Worm (Caenorhabditis elegans) whole organism, L4 larva: ENCODE measurements around the gene phlp-2.

ENCODE experiments used
- ceh-82 ChIP-seq: sonication (generic microtip); optimal IDR thresholded peaks from 2 replicates; lab custom pipeline; 2017; ENCODE audit warnings: missing biosample characterization, missing genetic modification characterization
- daf-8 ChIP-seq: fragments of 200-800 bp; sonication (Bioruptor generic); IDR thresholded peaks from 2 replicates; pipeline ENCODE4 v1.3.6; 2022; ENCODE audit warnings: missing genetic modification characterization, missing compliant biosample characterization
- duxl-1 ChIP-seq: sonication (generic microtip); optimal IDR thresholded peaks from 2 replicates; lab custom pipeline; 2016; ENCODE audit warnings: mild to moderate bottlenecking, missing genetic modification characterization, moderate library complexity, missing compliant biosample characterization; ENCODE audit not compliant: poor library complexity
- fkh-10 ChIP-seq: fragments of 150-350 bp; optimal IDR thresholded peaks from 2 replicates; lab custom pipeline; 2014; ENCODE audit warnings: missing biosample characterization, missing genetic modification reagents, missing genetic modification characterization
- mep-1 ChIP-seq: fragments of 150-350 bp; sonication (generic microtip); optimal IDR thresholded peaks from 3 replicates; lab custom pipeline; 2014; ENCODE audit warnings: missing biosample characterization, missing genetic modification characterization
- nhr-10 ChIP-seq: fragments of 150-350 bp; optimal IDR thresholded peaks from 2 replicates; lab custom pipeline; 2014; ENCODE audit warnings: missing biosample characterization, missing genetic modification characterization
- nhr-6 ChIP-seq: fragments of 150-350 bp; optimal IDR thresholded peaks from 2 replicates; lab custom pipeline; 2014; ENCODE audit warnings: missing biosample characterization, missing genetic modification characterization
- nhr-76 ChIP-seq: fragments of 150-350 bp; optimal IDR thresholded peaks from 2 replicates; lab custom pipeline; 2014; ENCODE audit warnings: missing biosample characterization, missing genetic modification characterization
- saeg-2 ChIP-seq: fragments of 200-800 bp; sonication (Bioruptor generic); IDR thresholded peaks from 2 replicates; pipeline ENCODE4 v1.3.6; 2022; ENCODE audit warnings: missing genetic modification reagents, missing genetic modification characterization, missing compliant biosample characterization
- skn-1 ChIP-seq: fragments of 150-350 bp; optimal IDR thresholded peaks from 2 replicates; lab custom pipeline; 2014; ENCODE audit warnings: missing biosample characterization, missing genetic modification characterization
- zfp-3 ChIP-seq: fragments of 200-800 bp; sonication (Bioruptor generic); conservative IDR thresholded peaks from 2 replicates; pipeline ENCODE4 v1.3.6; 2022; ENCODE audit warnings: missing genetic modification reagents, missing genetic modification characterization, missing compliant biosample characterization
- zip-2 ChIP-seq: fragments of 150-350 bp; optimal IDR thresholded peaks from 2 replicates; lab custom pipeline; 2014; ENCODE audit warnings: missing biosample characterization, missing genetic modification characterization
- ztf-11 ChIP-seq: fragments of 150-350 bp; optimal IDR thresholded peaks from 2 replicates; lab custom pipeline; 2014; ENCODE audit warnings: missing biosample characterization, missing genetic modification characterization

ce11 chrIII:4178564-4178963 is 30.7 kb upstream of the phlp-2 start, which contains the start of gene C16C10.2:
- TF ChIP-seq daf-8 (GFP tag; lab: Robert Waterston, UW) (no peak), nhr-6 (tag; lab: Kevin White, UChicago) (no peak), zfp-3 (no peak), mep-1 (tag; lab: Kevin White, UChicago) (no peak), fkh-10 (GFP tag; lab: Kevin White, UChicago) (no peak), duxl-1 (tag; lab: Kevin White, UChicago) (no peak), skn-1 (tag; lab: Kevin White, UChicago) (no peak), nhr-10 (tag; lab: Kevin White, UChicago) (no peak), zip-2 (tag; lab: Kevin White, UChicago) (no peak), nhr-76 (no peak), ztf-11 (tag; lab: Kevin White, UChicago) (no peak), saeg-2 (GFP tag; lab: Robert Waterston, UW) (no peak), ceh-82 (tag; lab: Kevin White, UChicago) (no peak)
